Fruit fly (Drosophila melanogaster) whole organism, embryonic: Measurements from ENCODE around the gene CG4942.
A peak's percentile ranks its signal among the peaks of the same experiment; 100 is the strongest.

Experiments
- B-H2 ChIP-seq: fragments of 200-800 bp; sonication (Bioruptor generic); optimal IDR thresholded peaks from 2 replicates; lab custom pipeline; 2018; ENCODE audit warnings: missing biosample characterization, mild to moderate bottlenecking, missing genetic modification characterization
- CG12071 ChIP-seq: fragments of 200-800 bp; sonication (Bioruptor generic); optimal IDR thresholded peaks from 3 replicates; lab custom pipeline; 2018; ENCODE audit warnings: missing biosample characterization, mild to moderate bottlenecking, missing genetic modification characterization
- CG12104 ChIP-seq: fragments of 200-800 bp; sonication (Bioruptor generic); optimal IDR thresholded peaks from 3 replicates; lab custom pipeline; 2016; ENCODE audit warnings: missing biosample characterization, missing genetic modification characterization
- D ChIP-seq, 2 experiments: fragments of 200-800 bp in 1 of 2; fragments of >200 bp in 1 of 2; sonication (Bioruptor generic) in 1 of 2; optimal IDR thresholded peaks; 2 replicates in 1 of 2; 3 replicates in 1 of 2; lab custom pipeline; 2017; ENCODE audit warnings: mild to moderate bottlenecking in 1 of 2, missing biosample characterization in 1 of 2, missing genetic modification characterization in 1 of 2, missing genetic modification reagents in 1 of 2
- H2.0 ChIP-seq: fragments of 200-800 bp; sonication (Bioruptor generic); IDR thresholded peaks from 2 replicates; pipeline ENCODE4 v1.3.6; 2022; ENCODE audit warnings: missing biosample characterization, missing genetic modification characterization
- Opbp ChIP-seq: fragments of 200-800 bp; sonication (Bioruptor generic); IDR thresholded peaks from 3 replicates; pipeline ENCODE4 v1.3.6; 2022; ENCODE audit warnings: missing biosample characterization, missing genetic modification characterization; ENCODE audit not compliant: partially characterized antibody
- fru ChIP-seq: fragments of >200 bp; optimal IDR thresholded peaks from 2 replicates; lab custom pipeline; 2017
- ftz-f1 ChIP-seq: fragments of 200-800 bp; sonication (Bioruptor generic); optimal IDR thresholded peaks from 2 replicates; lab custom pipeline; 2016; ENCODE audit warnings: missing biosample characterization, missing genetic modification characterization
- hbn ChIP-seq: fragments of 200-800 bp; sonication (Bioruptor generic); IDR thresholded peaks from 2 replicates; pipeline ENCODE4 v1.3.6; 2022; ENCODE audit warnings: missing biosample characterization, missing genetic modification characterization; ENCODE audit not compliant: partially characterized antibody
- zen ChIP-seq: fragments of 200-800 bp; sonication (Bioruptor generic); optimal IDR thresholded peaks from 3 replicates; lab custom pipeline; 2018; ENCODE audit warnings: missing biosample characterization, mild to moderate bottlenecking, missing genetic modification characterization, moderate library complexity

DNA sequence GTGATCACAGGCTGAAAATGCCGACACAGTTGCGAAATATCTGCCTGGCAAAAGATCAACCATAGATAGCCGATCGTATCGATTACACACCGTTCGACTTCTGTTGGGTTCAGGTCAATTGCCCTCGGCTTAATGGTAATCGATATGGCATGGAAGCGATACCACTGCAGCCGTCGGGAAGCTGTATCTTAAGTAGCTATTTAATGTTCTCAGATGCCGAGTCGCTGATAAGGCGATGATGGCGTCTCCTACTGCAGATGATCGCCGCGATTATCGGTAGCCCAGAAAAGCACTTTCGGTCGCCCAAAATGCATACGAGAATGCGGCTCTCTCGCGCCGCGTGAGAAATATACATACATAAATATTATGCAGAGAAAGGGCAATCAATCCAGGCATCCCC lies 35.3 kb upstream of the CG4942 start:
- TF ChIP-seq B-H2 (no peak), CG12104 (GFP tag; lab: Kevin White, UChicago) (no peak), Opbp (GFP tag; lab: Robert Waterston, UW) (no peak), zen (peak; percentile 78), H2.0 (GFP tag; lab: Robert Waterston, UW) (no peak), ftz-f1 (GFP tag; lab: Kevin White, UChicago) (no peak), fru (lab: Kevin White, UChicago) (no peak), D (optimal IDR thresholded peaks at IDR 0.05; lab: Kevin White, UChicago) (no peak), D (GFP tag; optimal IDR thresholded peaks at IDR 0.05; lab: Kevin White, UChicago) (no peak), hbn (GFP tag; lab: Robert Waterston, UW) (no peak), CG12071 (GFP tag; lab: Kevin White, UChicago) (no peak)
